Comparison of ENCODE assay signal across 5 fruit fly cellular contexts in genomic region chr3R:9393542-9394025, dm6.
TF ChIP-seq lines count a peak whose summit lies in the region.

No protein-coding gene starts in this region.

- TF ChIP-seq CTCF in whole organism, embryonic (GFP tag; optimal IDR thresholded peaks at IDR 0.05; lab: Kevin White, UChicago) = peak; percentile 25

TF ChIP-seq in whole organism, adult, 20 proteins besides CTCF, POLR2A, EP300 and RAD21:
- no peak for TF ChIP-seq toe (GFP tag; optimal IDR thresholded peaks at IDR 0.05; lab: Kevin White, UChicago)
- no peak for TF ChIP-seq ovo (GFP tag; optimal IDR thresholded peaks at IDR 0.05; lab: Kevin White, UChicago)
- TF ChIP-seq CG14711 (tag; optimal IDR thresholded peaks at IDR 0.05; lab: Kevin White, UChicago) = peak; percentile 29
- TF ChIP-seq cnc (optimal IDR thresholded peaks at IDR 0.05; lab: Kevin White, UChicago) = no peak
- no peak for TF ChIP-seq CG11617 (GFP tag; optimal IDR thresholded peaks at IDR 0.05; lab: Kevin White, UChicago)
- TF ChIP-seq tj (GFP tag; optimal IDR thresholded peaks at IDR 0.05; lab: Kevin White, UChicago) = no peak
- no peak for TF ChIP-seq cic (GFP tag; optimal IDR thresholded peaks at IDR 0.05; lab: Kevin White, UChicago)
TF ChIP-seq in whole organism, adult: peak in this region for 1.

TF ChIP-seq in whole organism, embryonic, 481 proteins besides CTCF, POLR2A, EP300 and RAD21 (continues in another document):
- TF ChIP-seq grau (tag; optimal IDR thresholded peaks at IDR 0.05; lab: Kevin White, UChicago) (peak; percentile 74), BtbVII (GFP tag; optimal IDR thresholded peaks at IDR 0.05; lab: Kevin White, UChicago) (peak; percentile 83), wor (GFP tag; IDR thresholded peaks at IDR 0.05; lab: Robert Waterston, UW) (no peak), CG15011 (GFP tag; optimal IDR thresholded peaks at IDR 0.05; lab: Kevin White, UChicago) (peak; percentile 66), mld (GFP tag; IDR thresholded peaks at IDR 0.05; lab: Robert Waterston, UW; ENCODE audit: partially characterized antibody) (no peak), ash1 (GFP tag; optimal IDR thresholded peaks at IDR 0.05; lab: Kevin White, UChicago) (no peak), CG2116 (GFP tag; optimal IDR thresholded peaks at IDR 0.05; lab: Kevin White, UChicago) (peak; percentile 46), gce (GFP tag; IDR thresholded peaks at IDR 0.05; lab: Robert Waterston, UW) (peak; percentile 70; the same call in 2 of the 3 replicates), lab (GFP tag; optimal IDR thresholded peaks at IDR 0.05; lab: Kevin White, UChicago) (peak; percentile 84), fu2 (GFP tag; optimal IDR thresholded peaks at IDR 0.05; lab: Kevin White, UChicago) (no peak), CG11723 (GFP tag; optimal IDR thresholded peaks at IDR 0.05; lab: Kevin White, UChicago) (peak; percentile 54), CG10979 (tag; optimal IDR thresholded peaks at IDR 0.05; lab: Kevin White, UChicago) (peak; percentile 86), nerfin-2 (GFP tag; IDR thresholded peaks at IDR 0.05; lab: Robert Waterston, UW; ENCODE audit: partially characterized antibody) (no peak), C15 (GFP tag; IDR thresholded peaks at IDR 0.05; lab: Robert Waterston, UW) (0 out of 3 replicates have a peak, but pooled peaks have one; percentile 6), Dp (GFP tag; optimal IDR thresholded peaks at IDR 0.05; lab: Kevin White, UChicago) (no peak), slou (GFP tag; optimal IDR thresholded peaks at IDR 0.05; lab: Kevin White, UChicago) (peak; percentile 20), Xbp1 (GFP tag; optimal IDR thresholded peaks at IDR 0.05; lab: Kevin White, UChicago) (peak; percentile 57), CG7745 (tag; optimal IDR thresholded peaks at IDR 0.05; lab: Kevin White, UChicago) (peak; percentile 75), MBD-R2 (GFP tag; IDR thresholded peaks at IDR 0.05; lab: Robert Waterston, UW) (no peak), corto (GFP tag; optimal IDR thresholded peaks at IDR 0.05; lab: Kevin White, UChicago) (peak; percentile 59)

TF ChIP-seq in whole organism, prepupa, 60 proteins besides CTCF, POLR2A, EP300 and RAD21 (continues in another document):
- peak; percentile 95 for TF ChIP-seq acj6 (GFP tag; optimal IDR thresholded peaks at IDR 0.05; lab: Kevin White, UChicago)
- peak; percentile 93 for TF ChIP-seq CG7368 (GFP tag; optimal IDR thresholded peaks at IDR 0.05; lab: Kevin White, UChicago)
- TF ChIP-seq Smox (GFP tag; optimal IDR thresholded peaks at IDR 0.05; lab: Kevin White, UChicago) = peak; percentile 91
- peak; percentile 91 for TF ChIP-seq CG8632 (GFP tag; optimal IDR thresholded peaks at IDR 0.05; lab: Kevin White, UChicago)
- TF ChIP-seq salr (GFP tag; optimal IDR thresholded peaks at IDR 0.05; lab: Kevin White, UChicago) = peak; percentile 95 to 96
- TF ChIP-seq Eip78C (GFP tag; lab: Kevin White, UChicago) = peak; percentile 98
- peak; percentile 91 for TF ChIP-seq lz (GFP tag; optimal IDR thresholded peaks at IDR 0.05; lab: Kevin White, UChicago)
- peak; percentile 98 for TF ChIP-seq CG6163 (GFP tag; IDR thresholded peaks at IDR 0.05; lab: Robert Waterston, UW)
- TF ChIP-seq CG10631 (GFP tag; optimal IDR thresholded peaks at IDR 0.05; lab: Kevin White, UChicago) = peak; percentile 97
- peak; percentile 95 for TF ChIP-seq achi (GFP tag; optimal IDR thresholded peaks at IDR 0.05; lab: Kevin White, UChicago)
- TF ChIP-seq spab (GFP tag; optimal IDR thresholded peaks at IDR 0.05; lab: Kevin White, UChicago) = peak; percentile 96
- TF ChIP-seq CG11902 (GFP tag; optimal IDR thresholded peaks at IDR 0.05; lab: Kevin White, UChicago) = peak; percentile 78
- peak; percentile 94 for TF ChIP-seq esn (GFP tag; optimal IDR thresholded peaks at IDR 0.05; lab: Kevin White, UChicago)
- peak; percentile 84 for TF ChIP-seq dac (GFP tag; optimal IDR thresholded peaks at IDR 0.05; lab: Kevin White, UChicago)
- peak; percentile 95 for TF ChIP-seq OdsH (GFP tag; optimal IDR thresholded peaks at IDR 0.05; lab: Kevin White, UChicago)
- peak; percentile 96 for TF ChIP-seq CG6276 (GFP tag; optimal IDR thresholded peaks at IDR 0.05; lab: Kevin White, UChicago)
- TF ChIP-seq CG6854 (GFP tag; optimal IDR thresholded peaks at IDR 0.05; lab: Kevin White, UChicago) = peak; percentile 90
- TF ChIP-seq net (GFP tag; optimal IDR thresholded peaks at IDR 0.05; lab: Kevin White, UChicago) = peak; percentile 93
- TF ChIP-seq CG1621 (tag; optimal IDR thresholded peaks at IDR 0.05; lab: Kevin White, UChicago) = peak; percentile 96
- TF ChIP-seq CG8319 (GFP tag; optimal IDR thresholded peaks at IDR 0.05; lab: Kevin White, UChicago) = peak; percentile 93
- peak; percentile 86 for TF ChIP-seq Hr4 (GFP tag; optimal IDR thresholded peaks at IDR 0.05; lab: Kevin White, UChicago)
- peak; percentile 70 for TF ChIP-seq Eip93F (GFP tag; optimal IDR thresholded peaks at IDR 0.05; lab: Kevin White, UChicago)

TF ChIP-seq in whole organism, pupa, 21 proteins besides CTCF, POLR2A, EP300 and RAD21:
- TF ChIP-seq CG8301 (tag; optimal IDR thresholded peaks at IDR 0.05; lab: Kevin White, UChicago) (peak; percentile 99), CG14655 (GFP tag; optimal IDR thresholded peaks at IDR 0.05; lab: Kevin White, UChicago) (peak; percentile 99), CG15710 (tag; optimal IDR thresholded peaks at IDR 0.05; lab: Kevin White, UChicago) (peak; percentile 97), Pif1B (GFP tag; optimal IDR thresholded peaks at IDR 0.05; lab: Kevin White, UChicago) (peak; percentile 95), CG8159 (tag; optimal IDR thresholded peaks at IDR 0.05; lab: Kevin White, UChicago) (peak; percentile 96), EcR (GFP tag; optimal IDR thresholded peaks at IDR 0.05; lab: Kevin White, UChicago) (peak; percentile 73), CG10348 (GFP tag; IDR thresholded peaks at IDR 0.05; lab: Robert Waterston, UW) (peak; percentile 58), rn (GFP tag; IDR thresholded peaks at IDR 0.05; lab: Robert Waterston, UW) (peak; percentile 87), CG32121 (GFP tag; IDR thresholded peaks at IDR 0.05; lab: Robert Waterston, UW) (peak; percentile 90), CG34367 (tag; optimal IDR thresholded peaks at IDR 0.05; lab: Kevin White, UChicago) (peak; percentile 97), Pif1A (GFP tag; optimal IDR thresholded peaks at IDR 0.05; lab: Kevin White, UChicago) (peak; percentile 95), CG9948 (tag; optimal IDR thresholded peaks at IDR 0.05; lab: Kevin White, UChicago) (peak; percentile 97), Ets98B (GFP tag; IDR thresholded peaks at IDR 0.05; lab: Robert Waterston, UW) (peak; percentile 95), gl (tag; optimal IDR thresholded peaks at IDR 0.05; lab: Kevin White, UChicago) (peak; percentile 95), CG13204 (GFP tag; optimal IDR thresholded peaks at IDR 0.05; lab: Kevin White, UChicago) (peak; percentile 93), Snoo (tag; optimal IDR thresholded peaks at IDR 0.05; lab: Kevin White, UChicago) (peak; percentile 92), CG4496 (GFP tag; IDR thresholded peaks at IDR 0.05; lab: Robert Waterston, UW) (peak; percentile 98), D1 (tag; optimal IDR thresholded peaks at IDR 0.05; lab: Kevin White, UChicago) (peak; percentile 89), fd96Ca (GFP tag; IDR thresholded peaks at IDR 0.05; lab: Robert Waterston, UW) (peak; percentile 97), CG12605 (GFP tag; IDR thresholded peaks at IDR 0.05; lab: Robert Waterston, UW) (peak; percentile 97), CG17806 (tag; optimal IDR thresholded peaks at IDR 0.05; lab: Kevin White, UChicago) (peak; percentile 97)

TF ChIP-seq in whole organism, wandering third instar larva, 38 proteins besides CTCF, POLR2A, EP300 and RAD21 (continues in another document):
- TF ChIP-seq foxo (GFP tag; optimal IDR thresholded peaks at IDR 0.05; lab: Kevin White, UChicago) = peak; percentile 34 to 94
- no peak for TF ChIP-seq Myc (optimal IDR thresholded peaks at IDR 0.05; lab: Kevin White, UChicago)
- no peak for TF ChIP-seq Dfd (GFP tag; optimal IDR thresholded peaks at IDR 0.05; lab: Kevin White, UChicago)
- TF ChIP-seq Hnf4 (GFP tag; optimal IDR thresholded peaks at IDR 0.05; lab: Kevin White, UChicago) = peak; percentile 89
- peak; percentile 74 for TF ChIP-seq Jra (GFP tag; optimal IDR thresholded peaks at IDR 0.05; lab: Kevin White, UChicago)
- no peak for TF ChIP-seq Dif (GFP tag; optimal IDR thresholded peaks at IDR 0.05; lab: Kevin White, UChicago; ENCODE audit: partially characterized antibody)
- TF ChIP-seq N (GFP tag; optimal IDR thresholded peaks at IDR 0.05; lab: Kevin White, UChicago) = no peak
- TF ChIP-seq jim (GFP tag; optimal IDR thresholded peaks at IDR 0.05; lab: Kevin White, UChicago) = no peak
- TF ChIP-seq rgr (GFP tag; optimal IDR thresholded peaks at IDR 0.05; lab: Kevin White, UChicago) = peak; percentile 94
- peak; percentile 88 for TF ChIP-seq sage (GFP tag; optimal IDR thresholded peaks at IDR 0.05; lab: Kevin White, UChicago)
- peak; percentile 94 for TF ChIP-seq HLH106 (tag; optimal IDR thresholded peaks at IDR 0.05; lab: Kevin White, UChicago)
- TF ChIP-seq CG32264 (GFP tag; optimal IDR thresholded peaks at IDR 0.05; lab: Kevin White, UChicago) = peak; percentile 77
- no peak for TF ChIP-seq lola (GFP tag; optimal IDR thresholded peaks at IDR 0.05; lab: Kevin White, UChicago)
- TF ChIP-seq dmrt93B (GFP tag; optimal IDR thresholded peaks at IDR 0.05; lab: Kevin White, UChicago) = peak; percentile 87
- TF ChIP-seq Rel (GFP tag; optimal IDR thresholded peaks at IDR 0.05; lab: Kevin White, UChicago) = peak; percentile 76
- TF ChIP-seq Rel (tag; optimal IDR thresholded peaks at IDR 0.05; lab: Kevin White, UChicago) = no peak
- TF ChIP-seq br (GFP tag; optimal IDR thresholded peaks at IDR 0.05; lab: Kevin White, UChicago) = peak; percentile 89
- no peak for TF ChIP-seq usp (GFP tag; optimal IDR thresholded peaks at IDR 0.05; lab: Kevin White, UChicago)
- TF ChIP-seq OdsH (GFP tag; optimal IDR thresholded peaks at IDR 0.05; lab: Kevin White, UChicago) = peak; percentile 94
- TF ChIP-seq dl (GFP tag; optimal IDR thresholded peaks at IDR 0.05; lab: Kevin White, UChicago; ENCODE audit: insufficient read depth in 1 of 2, partially characterized antibody in 2 of 2) = no peak
- peak; percentile 54 for TF ChIP-seq GATAd (GFP tag; optimal IDR thresholded peaks at IDR 0.05; lab: Kevin White, UChicago)
- peak; percentile 81 for TF ChIP-seq CG9705 (GFP tag; optimal IDR thresholded peaks at IDR 0.05; lab: Kevin White, UChicago)
- TF ChIP-seq h (GFP tag; optimal IDR thresholded peaks at IDR 0.05; lab: Kevin White, UChicago) = peak; percentile 94
- TF ChIP-seq brk (GFP tag; optimal IDR thresholded peaks at IDR 0.05; lab: Kevin White, UChicago) = peak; percentile 86
- TF ChIP-seq pan (optimal IDR thresholded peaks at IDR 0.05; lab: Kevin White, UChicago) = no peak
- peak; percentile 94 for TF ChIP-seq Sp1 (GFP tag; optimal IDR thresholded peaks at IDR 0.05; lab: Kevin White, UChicago)
- peak; percentile 92 for TF ChIP-seq ey (GFP tag; optimal IDR thresholded peaks at IDR 0.05; lab: Kevin White, UChicago)
- TF ChIP-seq fru (GFP tag; optimal IDR thresholded peaks at IDR 0.05; lab: Kevin White, UChicago) = peak; percentile 94
- TF ChIP-seq Abd-B (GFP tag; optimal IDR thresholded peaks at IDR 0.05; lab: Kevin White, UChicago) = no peak
